Worm (Caenorhabditis elegans): ENCODE results near the gene pdtf-1.

DNA sequence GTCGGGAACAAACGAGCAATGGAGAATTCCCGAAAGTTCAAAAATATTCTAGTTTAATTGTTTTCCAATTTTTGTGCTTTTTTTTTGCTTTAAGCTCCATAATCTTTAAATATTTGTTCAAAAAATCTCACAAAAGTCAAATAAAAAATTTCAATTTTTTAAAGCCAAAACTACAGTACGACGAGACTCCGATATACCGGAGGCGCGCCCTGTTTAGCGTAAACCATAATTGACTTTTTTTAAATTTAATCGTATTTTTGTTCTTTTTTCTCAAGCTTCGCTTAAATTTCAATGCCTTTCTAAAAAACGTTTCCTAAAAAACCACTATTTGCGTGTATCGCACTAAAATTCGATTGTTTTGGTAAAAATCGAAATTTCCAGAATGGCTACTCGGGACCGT lies 24.1 kb downstream of the pdtf-1 start, which contains the start of gene syx-4:
- TF ChIP-seq unc-62 (GFP tag; optimal IDR thresholded peaks at IDR 0.05) = no peak
- TF ChIP-seq ama-1 (optimal IDR thresholded peaks at IDR 0.05) = no peak
- no peak for TF ChIP-seq blmp-1 (tag; optimal IDR thresholded peaks at IDR 0.05)
- no peak for TF ChIP-seq pag-3 (tag; optimal IDR thresholded peaks at IDR 0.05; ENCODE audit: borderline replicate concordance, insufficient read depth)
- TF ChIP-seq zip-4 (GFP tag; optimal IDR thresholded peaks at IDR 0.05) = no peak
- TF ChIP-seq tbx-2 (tag; optimal IDR thresholded peaks at IDR 0.05) = no peak
- no peak for TF ChIP-seq egl-13 (tag; optimal IDR thresholded peaks at IDR 0.05)
- no peak for TF ChIP-seq skn-1 (tag; optimal IDR thresholded peaks at IDR 0.05)
- no peak for TF ChIP-seq xbp-1 (tag; optimal IDR thresholded peaks at IDR 0.05)
- TF ChIP-seq egl-27 (tag; optimal IDR thresholded peaks at IDR 0.05) = no peak
- TF ChIP-seq nhr-76 (tag; optimal IDR thresholded peaks at IDR 0.05) = no peak
- TF ChIP-seq ztf-11 (tag; optimal IDR thresholded peaks at IDR 0.05) = no peak
